Fruit fly (Drosophila melanogaster): ENCODE measurements around the gene nonC.

The nonC gene

DNA sequence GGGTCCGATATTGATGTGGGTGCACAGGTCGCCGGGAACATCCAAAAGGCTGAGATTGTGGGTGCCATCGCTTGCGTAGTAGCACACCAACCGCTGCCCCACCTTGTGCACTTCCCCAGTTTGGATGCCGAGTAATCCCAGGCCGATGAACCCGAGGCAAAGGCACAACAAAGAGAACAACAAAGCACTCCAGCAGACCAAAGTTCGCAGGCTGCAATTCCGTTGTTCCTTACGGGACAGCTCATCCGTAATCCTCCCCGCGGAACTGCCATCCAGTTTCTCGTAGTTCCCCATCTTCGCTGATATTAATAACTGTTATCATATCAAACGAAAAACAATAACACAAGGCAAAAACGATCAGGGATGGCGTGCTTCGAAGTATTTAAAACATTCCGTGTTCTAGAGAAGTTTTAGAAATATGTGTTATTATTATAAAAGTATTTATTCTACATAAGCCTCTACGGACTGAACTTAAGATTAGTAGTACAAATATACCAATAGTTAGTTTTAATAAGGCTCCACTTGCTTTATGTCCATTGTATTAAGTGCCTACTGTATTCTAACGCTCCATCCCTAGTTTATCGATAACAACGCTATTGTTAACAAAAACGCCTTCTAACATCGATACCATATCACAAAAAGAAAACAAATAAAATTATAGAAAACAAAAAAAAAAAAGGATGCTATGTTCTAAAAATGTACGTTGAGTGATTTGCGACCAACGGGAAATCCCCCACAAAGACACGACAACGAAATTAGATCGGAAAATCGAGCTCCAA is 25.1 kb downstream of the nonC start, which contains the start of the genes Cht11 and CG4558:
Gene Cht11, minus strand, starts transcription at position 340 of the 779 bp plus-strand sequence.
Gene CG4558, plus strand, starts transcription at position 593 of the 779 bp plus-strand sequence.
- TF ChIP-seq dsf (GFP tag; optimal IDR thresholded peaks at IDR 0.05; ENCODE audit: borderline replicate concordance) (peak; percentile 49), h (GFP tag; optimal IDR thresholded peaks at IDR 0.05) (peak; percentile 87), foxo (GFP tag; optimal IDR thresholded peaks at IDR 0.05) (peak in 1 of 2 experiments; percentile 91), dmrt93B (GFP tag; optimal IDR thresholded peaks at IDR 0.05) (peak; percentile 62), Mio (GFP tag; optimal IDR thresholded peaks at IDR 0.05) (no peak), lola (GFP tag; optimal IDR thresholded peaks at IDR 0.05) (no peak), Abd-B (GFP tag; optimal IDR thresholded peaks at IDR 0.05) (no peak), Jra (GFP tag; optimal IDR thresholded peaks at IDR 0.05) (peak; percentile 77), sv (GFP tag; optimal IDR thresholded peaks at IDR 0.05) (peak; percentile 76), Sp1 (GFP tag; optimal IDR thresholded peaks at IDR 0.05) (peak; percentile 88), woc (GFP tag; optimal IDR thresholded peaks at IDR 0.05) (peak; percentile 84), sage (GFP tag; optimal IDR thresholded peaks at IDR 0.05) (peak; percentile 55), CG9705 (GFP tag; optimal IDR thresholded peaks at IDR 0.05) (peak; percentile 80), CG32264 (GFP tag; optimal IDR thresholded peaks at IDR 0.05) (no peak), dl (GFP tag; optimal IDR thresholded peaks at IDR 0.05; ENCODE audit: insufficient read depth in 1 of 2, partially characterized antibody in 2 of 2) (no peak), GATAd (GFP tag; optimal IDR thresholded peaks at IDR 0.05) (no peak), jim (GFP tag; optimal IDR thresholded peaks at IDR 0.05) (no peak), psq (GFP tag; optimal IDR thresholded peaks at IDR 0.05) (peak; percentile 90), rgr (GFP tag; optimal IDR thresholded peaks at IDR 0.05) (peak; percentile 87), OdsH (GFP tag; optimal IDR thresholded peaks at IDR 0.05) (peak; percentile 84), Hr83 (GFP tag; optimal IDR thresholded peaks at IDR 0.05; ENCODE audit: poor library complexity, severe bottlenecking) (peak; percentile 6), br (GFP tag; optimal IDR thresholded peaks at IDR 0.05) (peak; percentile 79), Rel (GFP tag; optimal IDR thresholded peaks at IDR 0.05) (no peak), Rel (tag; optimal IDR thresholded peaks at IDR 0.05) (peak; percentile 95), Hnf4 (GFP tag; optimal IDR thresholded peaks at IDR 0.05) (peak; percentile 87), ey (GFP tag; optimal IDR thresholded peaks at IDR 0.05) (peak; percentile 81), HLH106 (tag; optimal IDR thresholded peaks at IDR 0.05) (peak; percentile 90), Dfd (GFP tag; optimal IDR thresholded peaks at IDR 0.05) (no peak), fru (GFP tag; optimal IDR thresholded peaks at IDR 0.05) (peak; percentile 89), brk (GFP tag; optimal IDR thresholded peaks at IDR 0.05) (no peak)

- TF ChIP-seq CG9705 (GFP tag; optimal IDR thresholded peaks at IDR 0.05) (peak; percentile 92), CrebA (GFP tag; optimal IDR thresholded peaks at IDR 0.05; ENCODE audit: borderline replicate concordance) (no peak), dl (GFP tag; optimal IDR thresholded peaks at IDR 0.05; ENCODE audit: insufficient read depth in 1 of 2, partially characterized antibody in 2 of 2) (no peak), Rel (GFP tag; optimal IDR thresholded peaks at IDR 0.05) (no peak), Rel (tag; optimal IDR thresholded peaks at IDR 0.05) (peak; percentile 82), Jra (GFP tag; optimal IDR thresholded peaks at IDR 0.05) (peak; percentile 15), h (GFP tag; optimal IDR thresholded peaks at IDR 0.05) (peak; percentile 93), br (GFP tag; optimal IDR thresholded peaks at IDR 0.05) (peak; percentile 88), psq (GFP tag; optimal IDR thresholded peaks at IDR 0.05) (peak; percentile 76), ey (GFP tag; optimal IDR thresholded peaks at IDR 0.05) (peak; percentile 91), Mio (GFP tag; optimal IDR thresholded peaks at IDR 0.05) (peak; percentile 39), Abd-B (GFP tag; optimal IDR thresholded peaks at IDR 0.05) (peak; percentile 30), GATAd (GFP tag; optimal IDR thresholded peaks at IDR 0.05) (no peak), dsf (GFP tag; optimal IDR thresholded peaks at IDR 0.05; ENCODE audit: borderline replicate concordance) (no peak), sv (GFP tag; optimal IDR thresholded peaks at IDR 0.05) (peak; percentile 86), OdsH (GFP tag; optimal IDR thresholded peaks at IDR 0.05) (peak; percentile 80), fru (GFP tag; optimal IDR thresholded peaks at IDR 0.05) (peak; percentile 93), Sp1 (GFP tag; optimal IDR thresholded peaks at IDR 0.05) (peak; percentile 90), rgr (GFP tag; optimal IDR thresholded peaks at IDR 0.05) (peak; percentile 91), Vsx2 (GFP tag; optimal IDR thresholded peaks at IDR 0.05; ENCODE audit: partially characterized antibody) (no peak), sage (GFP tag; optimal IDR thresholded peaks at IDR 0.05) (peak; percentile 71), pan (optimal IDR thresholded peaks at IDR 0.05) (no peak), jim (GFP tag; optimal IDR thresholded peaks at IDR 0.05) (no peak), tai (GFP tag; optimal IDR thresholded peaks at IDR 0.05) (no peak), Hr78 (GFP tag; optimal IDR thresholded peaks at IDR 0.05) (peak; percentile 85), N (GFP tag; optimal IDR thresholded peaks at IDR 0.05) (peak; percentile 100), brk (GFP tag; optimal IDR thresholded peaks at IDR 0.05) (no peak), HLH106 (tag; optimal IDR thresholded peaks at IDR 0.05) (peak; percentile 96), Hnf4 (GFP tag; optimal IDR thresholded peaks at IDR 0.05) (peak; percentile 88), CG32264 (GFP tag; optimal IDR thresholded peaks at IDR 0.05) (peak; percentile 79), usp (GFP tag; optimal IDR thresholded peaks at IDR 0.05) (no peak), dmrt93B (GFP tag; optimal IDR thresholded peaks at IDR 0.05) (peak; percentile 91), Hr83 (GFP tag; optimal IDR thresholded peaks at IDR 0.05; ENCODE audit: poor library complexity, severe bottlenecking) (no peak), lola (GFP tag; optimal IDR thresholded peaks at IDR 0.05) (peak; percentile 24), woc (GFP tag; optimal IDR thresholded peaks at IDR 0.05) (peak; percentile 81), Myc (optimal IDR thresholded peaks at IDR 0.05) (peak; percentile 19), Dif (GFP tag; optimal IDR thresholded peaks at IDR 0.05; ENCODE audit: partially characterized antibody) (no peak), Dfd (GFP tag; optimal IDR thresholded peaks at IDR 0.05) (no peak), foxo (GFP tag; optimal IDR thresholded peaks at IDR 0.05) (peak; percentile 65 to 95)
Measured at dm6 chrX:6852574-6852973, 28.3 kb downstream of the nonC start.
